Worm (Caenorhabditis elegans): ENCODE results near the gene wsp-1.

Gene wsp-1

DNA sequence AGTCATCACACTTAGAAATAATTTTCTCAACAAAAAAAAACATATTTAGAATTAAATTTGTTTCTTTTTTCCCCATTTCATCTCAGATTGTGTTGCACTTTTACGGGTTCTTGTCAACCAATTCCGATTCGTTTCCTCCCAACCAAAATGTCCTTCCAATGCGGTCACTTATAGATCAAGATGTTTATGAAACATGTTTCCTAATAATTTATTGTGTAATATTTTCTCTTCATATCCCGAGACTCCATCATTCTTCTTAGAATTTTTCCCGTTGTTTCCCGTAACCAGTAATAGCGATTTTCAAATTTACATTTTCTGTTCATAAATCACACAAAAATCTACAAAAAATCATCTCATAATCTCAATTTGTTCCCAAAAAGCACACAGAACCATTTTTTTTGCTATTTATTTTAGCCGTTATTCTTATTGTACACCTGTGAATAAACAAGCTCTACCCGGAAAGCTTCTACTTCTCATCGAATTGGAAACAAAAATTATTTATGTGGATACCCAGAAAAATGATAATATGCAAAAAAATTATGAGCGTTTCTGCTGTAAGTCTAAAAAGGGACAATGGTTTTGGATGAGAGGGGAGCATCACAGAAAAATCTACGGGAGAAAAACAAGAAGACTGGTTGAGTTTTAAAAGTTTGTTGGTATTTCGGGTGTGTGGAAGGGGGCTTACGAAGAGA lies 10.2 kb downstream of the wsp-1 start (continued):
- TF ChIP-seq let-526 (GFP tag; IDR thresholded peaks at IDR 0.05) (no peak), repo-1 (tag; optimal IDR thresholded peaks at IDR 0.05) (no peak), athp-1 (tag; optimal IDR thresholded peaks at IDR 0.05) (peak; percentile 31), ceh-40 (GFP tag; IDR thresholded peaks at IDR 0.05) (no peak), F23B12.7 (tag; optimal IDR thresholded peaks at IDR 0.05; ENCODE audit: insufficient read depth) (no peak), B0019.2 (GFP tag; conservative IDR thresholded peaks at IDR 0.05) (no peak), cebp-2 (GFP tag; IDR thresholded peaks at IDR 0.05) (no peak), attf-6 (GFP tag; IDR thresholded peaks at IDR 0.05) (no peak), sptf-2 (GFP tag; optimal IDR thresholded peaks at IDR 0.05) (no peak), lin-54 (GFP tag; optimal IDR thresholded peaks at IDR 0.05) (no peak), nfya-2 (GFP tag; IDR thresholded peaks at IDR 0.05) (no peak), F57C9.4 (tag; optimal IDR thresholded peaks at IDR 0.05) (no peak), aptf-2 (GFP tag; conservative IDR thresholded peaks at IDR 0.05) (no peak), lag-1 (GFP tag; IDR thresholded peaks at IDR 0.05) (no peak), lin-40 (tag; optimal IDR thresholded peaks at IDR 0.05) (no peak), snpc-1.1 (tag; optimal IDR thresholded peaks at IDR 0.05; ENCODE audit: insufficient read depth) (no peak), zfh-2 (GFP tag; conservative IDR thresholded peaks at IDR 0.05) (no peak), ztf-3 (GFP tag; optimal IDR thresholded peaks at IDR 0.05) (no peak), egl-44 (GFP tag; IDR thresholded peaks at IDR 0.05) (no peak), B0336.3 (GFP tag; IDR thresholded peaks at IDR 0.05) (peak; percentile 73), rec-8 (tag; optimal IDR thresholded peaks at IDR 0.05) (no peak), nhr-120 (GFP tag; IDR thresholded peaks at IDR 0.05) (no peak), xnd-1 (tag; optimal IDR thresholded peaks at IDR 0.05) (peak; percentile 8), unc-130 (GFP tag; optimal IDR thresholded peaks at IDR 0.05) (no peak), tlf-1 (GFP tag; optimal IDR thresholded peaks at IDR 0.05) (peak; percentile 4), F10E7.11 (tag; optimal IDR thresholded peaks at IDR 0.05) (no peak), ekl-4 (GFP tag; IDR thresholded peaks at IDR 0.05) (no peak), Y79H2A.3 (GFP tag; conservative IDR thresholded peaks at IDR 0.05) (peak; percentile 32; the same call in 1 of the 2 replicates), rpc-1 (optimal IDR thresholded peaks at IDR 0.05) (no peak), rpc-1 (tag; optimal IDR thresholded peaks at IDR 0.05) (no peak), Y95B8A.8 (GFP tag; IDR thresholded peaks at IDR 0.05) (no peak), mxl-1 (tag; optimal IDR thresholded peaks at IDR 0.05) (no peak), Y56A3A.18 (GFP tag; IDR thresholded peaks at IDR 0.05) (0 out of 2 replicates have a peak, but pooled peaks have one; percentile 64), ztf-26 (tag; optimal IDR thresholded peaks at IDR 0.05) (no peak), hlh-26 (GFP tag; conservative IDR thresholded peaks at IDR 0.05) (no peak), die-1 (tag; optimal IDR thresholded peaks at IDR 0.05) (no peak), tbx-9 (tag; optimal IDR thresholded peaks at IDR 0.05; ENCODE audit: borderline replicate concordance) (no peak), dpff-1 (tag; optimal IDR thresholded peaks at IDR 0.05) (no peak), hmg-20 (GFP tag; IDR thresholded peaks at IDR 0.05) (no peak), attf-3 (GFP tag; conservative IDR thresholded peaks at IDR 0.05) (no peak), cebp-1 (GFP tag; IDR thresholded peaks at IDR 0.05) (no peak), cebp-1 (tag; optimal IDR thresholded peaks at IDR 0.05) (peak; percentile 21), snpc-3.4 (tag; optimal IDR thresholded peaks at IDR 0.05) (no peak), atf-7 (tag; optimal IDR thresholded peaks at IDR 0.05) (no peak), ets-4 (GFP tag; optimal IDR thresholded peaks at IDR 0.05) (no peak), hrde-1 (tag; optimal IDR thresholded peaks at IDR 0.05; ENCODE audit: borderline replicate concordance) (peak; percentile 65), ceh-58 (GFP tag; IDR thresholded peaks at IDR 0.05) (no peak), egrh-3 (GFP tag; IDR thresholded peaks at IDR 0.05) (no peak), dox-1 (GFP tag; IDR thresholded peaks at IDR 0.05) (no peak)
